Fruit fly (Drosophila melanogaster) whole organism, adult: ENCODE results near the gene CG45486.

Experiments used
- CG11617 ChIP-seq: fragments of 200-800 bp; sonication (Bioruptor generic); optimal IDR thresholded peaks from 2 replicates; lab custom pipeline; 2017; ENCODE audit warnings: mild to moderate bottlenecking, missing biosample characterization, missing genetic modification reagents, missing genetic modification characterization
- CG14711 ChIP-seq: fragments of 200-800 bp; sonication (Bioruptor generic); optimal IDR thresholded peaks from 2 replicates; lab custom pipeline; 2018; ENCODE audit warnings: missing biosample characterization, mild to moderate bottlenecking, missing genetic modification characterization, moderate library complexity
- CG5204 ChIP-seq: fragments of 200-800 bp; sonication (Bioruptor generic); optimal IDR thresholded peaks from 2 replicates; lab custom pipeline; 2016; ENCODE audit warnings: missing biosample characterization, missing genetic modification characterization
- CG7101 ChIP-seq: fragments of 200-800 bp; sonication (Bioruptor generic); optimal IDR thresholded peaks from 2 replicates; lab custom pipeline; 2018; ENCODE audit warnings: missing biosample characterization, mild to moderate bottlenecking, missing genetic modification characterization, moderate library complexity
- Crg-1 ChIP-seq: fragments of 200-800 bp; sonication (Bioruptor generic); optimal IDR thresholded peaks from 2 replicates; lab custom pipeline; 2016; ENCODE audit warnings: missing biosample characterization, missing genetic modification characterization
- Hr96 ChIP-seq: fragments of 200-800 bp; sonication (Bioruptor generic); optimal IDR thresholded peaks from 2 replicates; lab custom pipeline; 2016; ENCODE audit warnings: missing biosample characterization, missing genetic modification characterization
- Mnt ChIP-seq: fragments of 200-800 bp; sonication (Bioruptor generic); optimal IDR thresholded peaks from 2 replicates; lab custom pipeline; 2016; ENCODE audit warnings: missing biosample characterization, mild to moderate bottlenecking, missing genetic modification characterization
- kay ChIP-seq: fragments of 200-800 bp; sonication (Bioruptor generic); peaks from one replicate; lab custom pipeline; 2016; ENCODE audit warnings: missing biosample characterization, missing genetic modification characterization, borderline replicate concordance
- ovo ChIP-seq: fragments of 200-800 bp; sonication (Bioruptor generic); optimal IDR thresholded peaks from 2 replicates; lab custom pipeline; 2016; ENCODE audit warnings: missing biosample characterization, missing genetic modification characterization
- toe ChIP-seq: fragments of 200-800 bp; sonication (Bioruptor generic); optimal IDR thresholded peaks from 2 replicates; lab custom pipeline; 2016; ENCODE audit warnings: missing biosample characterization, missing genetic modification characterization

DNA sequence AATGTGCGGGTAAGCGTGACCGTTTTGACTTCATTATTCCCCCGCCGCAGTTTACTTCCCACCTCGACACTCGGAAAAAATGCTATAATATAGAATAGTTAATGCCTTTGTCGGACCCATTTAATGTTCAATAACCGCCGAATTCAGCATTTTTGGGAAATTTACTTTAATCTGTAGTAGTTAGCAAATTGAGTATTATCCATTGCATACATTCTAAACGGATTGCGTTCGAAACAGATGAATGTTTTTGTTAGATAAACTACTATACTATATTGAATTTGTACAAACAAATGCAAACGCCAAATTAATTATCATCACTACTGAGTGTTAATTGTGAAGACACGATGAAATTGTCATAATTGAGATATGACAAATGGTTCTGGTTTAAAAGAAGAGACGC is 25.7 kb downstream of the CG45486 start:
- no peak for TF ChIP-seq CG11617 (GFP tag; lab: Kevin White, UChicago)
- TF ChIP-seq Crg-1 (GFP tag; lab: Kevin White, UChicago), result no peak
- peak; percentile 20 for TF ChIP-seq kay (GFP tag; lab: Kevin White, UChicago)
- no peak for TF ChIP-seq CG5204
- no peak for TF ChIP-seq Hr96
- no peak for TF ChIP-seq CG14711 (tag; lab: Kevin White, UChicago)
- no peak for TF ChIP-seq toe (GFP tag; lab: Kevin White, UChicago)
- TF ChIP-seq ovo (GFP tag; lab: Kevin White, UChicago), result no peak
- TF ChIP-seq Mnt (GFP tag; lab: Kevin White, UChicago), result no peak
- no peak for TF ChIP-seq CG7101 (tag; lab: Kevin White, UChicago)
